Fruit fly (Drosophila melanogaster) whole organism, embryonic: ENCODE data around the gene mof.
A peak's percentile ranks its signal among the peaks of the same experiment; 100 is the strongest.

Experiments used
- Asciz ChIP-seq: fragments of 200-800 bp; sonication (Bioruptor generic); optimal IDR thresholded peaks from 2 replicates; lab custom pipeline; 2017; ENCODE audit warnings: missing biosample characterization, mild to moderate bottlenecking, missing genetic modification characterization, missing genetic modification reagents
- CG11093 ChIP-seq: fragments of 200-800 bp; sonication (Bioruptor generic); IDR thresholded peaks from 3 replicates; pipeline ENCODE4 v1.3.6; 2022; ENCODE audit warnings: missing biosample characterization, missing genetic modification characterization
- CG11695 ChIP-seq: fragments of 200-800 bp; sonication (Bioruptor generic); IDR thresholded peaks from 3 replicates; pipeline ENCODE4 v1.3.6; 2022; ENCODE audit warnings: missing biosample characterization, missing genetic modification characterization
- CG11696 ChIP-seq: fragments of 200-800 bp; sonication (Bioruptor generic); IDR thresholded peaks from 2 replicates; pipeline ENCODE4 v1.3.6; 2022; ENCODE audit warnings: missing biosample characterization, missing genetic modification characterization
- CG12236 ChIP-seq: fragments of 200-800 bp; sonication (Bioruptor generic); optimal IDR thresholded peaks from 2 replicates; lab custom pipeline; 2016; ENCODE audit warnings: missing biosample characterization, missing genetic modification characterization
- CG14860 ChIP-seq: fragments of 200-800 bp; sonication (Bioruptor generic); IDR thresholded peaks from 3 replicates; pipeline ENCODE4 v1.3.6; 2022; ENCODE audit warnings: missing biosample characterization, missing genetic modification characterization; ENCODE audit not compliant: partially characterized antibody
- CG15269 ChIP-seq: fragments of 200-800 bp; sonication (Bioruptor generic); optimal IDR thresholded peaks from 2 replicates; lab custom pipeline; 2018; ENCODE audit warnings: missing biosample characterization, mild to moderate bottlenecking, missing genetic modification characterization, moderate library complexity
- CG15514 ChIP-seq: fragments of 200-800 bp; sonication (Bioruptor generic); optimal IDR thresholded peaks from 3 replicates; lab custom pipeline; 2017; ENCODE audit warnings: missing biosample characterization, missing genetic modification characterization, mild to moderate bottlenecking, moderate library complexity, missing genetic modification reagents
- CG1603 ChIP-seq: fragments of 200-800 bp; sonication (Bioruptor generic); optimal IDR thresholded peaks from 2 replicates; lab custom pipeline; 2019; ENCODE audit warnings: missing biosample characterization, mild to moderate bottlenecking, missing genetic modification characterization, moderate library complexity
- CG2120 ChIP-seq: fragments of 200-800 bp; sonication (Bioruptor generic); optimal IDR thresholded peaks from 3 replicates; lab custom pipeline; 2016; ENCODE audit warnings: missing biosample characterization, missing genetic modification characterization
- CG2129 ChIP-seq: fragments of 200-800 bp; sonication (Bioruptor generic); IDR thresholded peaks from 2 replicates; pipeline ENCODE4 v1.3.6; 2022; ENCODE audit warnings: missing biosample characterization, missing genetic modification characterization; ENCODE audit not compliant: partially characterized antibody
- CG2875 ChIP-seq: fragments of 200-800 bp; sonication (Bioruptor generic); optimal IDR thresholded peaks from 2 replicates; lab custom pipeline; 2017; ENCODE audit warnings: missing biosample characterization, mild to moderate bottlenecking, missing genetic modification characterization, missing genetic modification reagents
- CG33557 ChIP-seq: fragments of 200-800 bp; sonication (Bioruptor generic); optimal IDR thresholded peaks from 2 replicates; lab custom pipeline; 2019; ENCODE audit warnings: missing biosample characterization, mild to moderate bottlenecking, missing genetic modification characterization, moderate library complexity
- CG34224 ChIP-seq: fragments of 200-800 bp; sonication (Bioruptor generic); IDR thresholded peaks from 3 replicates; pipeline ENCODE4 v1.3.6; 2022; ENCODE audit warnings: missing biosample characterization, missing genetic modification characterization; ENCODE audit not compliant: partially characterized antibody
- CG5245 ChIP-seq: fragments of 200-800 bp; sonication (Bioruptor generic); optimal IDR thresholded peaks from 3 replicates; lab custom pipeline; 2016; ENCODE audit warnings: missing biosample characterization, missing genetic modification characterization
- CG6272 ChIP-seq: fragments of 200-800 bp; sonication (Bioruptor generic); IDR thresholded peaks from 2 replicates; pipeline ENCODE4 v1.3.6; 2022; ENCODE audit warnings: missing biosample characterization, missing genetic modification characterization
- CG6791 ChIP-seq: fragments of 200-800 bp; sonication (Bioruptor generic); IDR thresholded peaks from 3 replicates; pipeline ENCODE4 v1.3.6; 2022; ENCODE audit warnings: missing biosample characterization, missing genetic modification characterization; ENCODE audit not compliant: partially characterized antibody
- CG8281 ChIP-seq: fragments of 200-800 bp; sonication (Bioruptor generic); optimal IDR thresholded peaks from 2 replicates; lab custom pipeline; 2018; ENCODE audit warnings: missing biosample characterization, mild to moderate bottlenecking, missing genetic modification characterization, moderate library complexity
- CG8765 ChIP-seq: fragments of 200-800 bp; sonication (Bioruptor generic); IDR thresholded peaks from 2 replicates; pipeline ENCODE4 v1.3.6; 2022; ENCODE audit warnings: missing biosample characterization, missing genetic modification characterization
- Fer1 ChIP-seq: fragments of 200-800 bp; sonication (Bioruptor generic); optimal IDR thresholded peaks from 2 replicates; lab custom pipeline; 2017; ENCODE audit warnings: missing biosample characterization, mild to moderate bottlenecking, missing genetic modification characterization
- GATAe ChIP-seq: fragments of 200-800 bp; sonication (Bioruptor generic); conservative IDR thresholded peaks from 2 replicates; pipeline ENCODE4 v1.3.6; 2022; ENCODE audit warnings: missing biosample characterization, missing genetic modification characterization
- HHEX ChIP-seq: fragments of 200-800 bp; sonication (Bioruptor generic); optimal IDR thresholded peaks from 3 replicates; lab custom pipeline; 2017; ENCODE audit warnings: missing biosample characterization, mild to moderate bottlenecking, missing genetic modification characterization, missing genetic modification reagents
- HLHmδ ChIP-seq: fragments of 200-800 bp; sonication (Bioruptor generic); optimal IDR thresholded peaks from 2 replicates; lab custom pipeline; 2018; ENCODE audit warnings: missing biosample characterization, mild to moderate bottlenecking, missing genetic modification characterization, moderate library complexity
- Jarid2 ChIP-seq: fragments of 200-800 bp; sonication (Bioruptor generic); optimal IDR thresholded peaks from 3 replicates; lab custom pipeline; 2017; ENCODE audit warnings: mild to moderate bottlenecking, missing biosample characterization, missing genetic modification reagents, missing genetic modification characterization
- Mad ChIP-seq: fragments of 200-800 bp; sonication (Bioruptor generic); optimal IDR thresholded peaks from 2 replicates; lab custom pipeline; 2016; ENCODE audit warnings: missing biosample characterization, missing genetic modification characterization
- Med ChIP-seq: fragments of 200-800 bp; sonication (Bioruptor generic); peaks from one replicate; lab custom pipeline; 2016; ENCODE audit warnings: missing biosample characterization, missing genetic modification characterization, mild to moderate bottlenecking, inconsistent platforms, moderate library complexity
- Sry-β ChIP-seq: fragments of 200-800 bp; sonication (Bioruptor generic); optimal IDR thresholded peaks from 2 replicates; lab custom pipeline; 2018; ENCODE audit warnings: missing biosample characterization, mild to moderate bottlenecking, missing genetic modification characterization, moderate library complexity
- Sry-δ ChIP-seq: fragments of 200-800 bp; sonication (Bioruptor generic); optimal IDR thresholded peaks from 2 replicates; lab custom pipeline; 2016; ENCODE audit warnings: missing biosample characterization, missing genetic modification characterization
- Xbp1 ChIP-seq: fragments of 200-800 bp; sonication (Bioruptor generic); optimal IDR thresholded peaks from 3 replicates; lab custom pipeline; 2016; ENCODE audit warnings: missing biosample characterization, mild to moderate bottlenecking, missing genetic modification characterization
- amos ChIP-seq: fragments of 200-800 bp; sonication (Bioruptor generic); IDR thresholded peaks from 2 replicates; pipeline ENCODE4 v1.3.6; 2022; ENCODE audit warnings: missing biosample characterization, missing genetic modification characterization; ENCODE audit not compliant: partially characterized antibody
- ase ChIP-seq: fragments of 200-800 bp; sonication (Bioruptor generic); IDR thresholded peaks from 3 replicates; pipeline ENCODE4 v1.3.6; 2022; ENCODE audit warnings: missing biosample characterization, missing genetic modification characterization
- cas ChIP-seq: fragments of 200-800 bp; sonication (Bioruptor generic); IDR thresholded peaks from 2 replicates; pipeline ENCODE4 v1.3.6; 2022; ENCODE audit warnings: missing biosample characterization, missing genetic modification characterization
- chm ChIP-seq: fragments of 200-800 bp; sonication (Bioruptor generic); IDR thresholded peaks from 2 replicates; pipeline ENCODE4 v1.3.6; 2022; ENCODE audit warnings: missing biosample characterization, missing genetic modification characterization
- chn ChIP-seq: fragments of 200-800 bp; sonication (Bioruptor generic); optimal IDR thresholded peaks from 2 replicates; lab custom pipeline; 2016; ENCODE audit warnings: missing biosample characterization, missing genetic modification characterization
- da ChIP-seq: fragments of 200-800 bp; sonication (Bioruptor generic); optimal IDR thresholded peaks from 2 replicates; lab custom pipeline; 2016; ENCODE audit warnings: missing biosample characterization, missing genetic modification characterization
- hb ChIP-seq: fragments of 200-800 bp; sonication (Bioruptor generic); IDR thresholded peaks from 3 replicates; pipeline ENCODE4 v1.3.6; 2022; ENCODE audit warnings: missing biosample characterization, missing genetic modification characterization; ENCODE audit not compliant: partially characterized antibody
- jing ChIP-seq: fragments of 200-800 bp; sonication (Bioruptor generic); optimal IDR thresholded peaks from 2 replicates; lab custom pipeline; 2018; ENCODE audit warnings: missing biosample characterization, mild to moderate bottlenecking, missing genetic modification characterization
- klu ChIP-seq: fragments of 200-800 bp; sonication (Bioruptor generic); IDR thresholded peaks from 2 replicates; pipeline ENCODE4 v1.3.6; 2022; ENCODE audit warnings: missing biosample characterization, missing genetic modification characterization
- lov ChIP-seq, 2 experiments: fragments of 200-800 bp in 1 of 2; fragments of >200 bp in 1 of 2; sonication (Bioruptor generic) in 1 of 2; IDR thresholded peaks in 1 of 2; optimal IDR thresholded peaks in 1 of 2; 2 replicates in 1 of 2; 3 replicates in 1 of 2; pipeline versions ENCODE4 v1.3.6 to Lab custom; 2017 to 2022; ENCODE audit warnings: missing biosample characterization in 1 of 2, missing genetic modification characterization in 1 of 2
- nerfin-2 ChIP-seq: fragments of 200-800 bp; sonication (Bioruptor generic); IDR thresholded peaks from 2 replicates; pipeline ENCODE4 v1.3.6; 2022; ENCODE audit warnings: missing biosample characterization, missing genetic modification characterization; ENCODE audit not compliant: partially characterized antibody
- pb ChIP-seq: fragments of 200-800 bp; sonication (Bioruptor generic); optimal IDR thresholded peaks from 3 replicates; lab custom pipeline; 2016; ENCODE audit warnings: missing biosample characterization, missing genetic modification characterization
- psq ChIP-seq: fragments of 200-800 bp; sonication (Bioruptor generic); optimal IDR thresholded peaks from 2 replicates; lab custom pipeline; 2017; ENCODE audit warnings: missing biosample characterization, missing genetic modification characterization
- slp2 ChIP-seq: fragments of 200-800 bp; sonication (Bioruptor generic); optimal IDR thresholded peaks from 2 replicates; lab custom pipeline; 2016; ENCODE audit warnings: missing biosample characterization, missing genetic modification characterization
- sug ChIP-seq: fragments of 200-800 bp; optimal IDR thresholded peaks from 2 replicates; lab custom pipeline; 2019; ENCODE audit warnings: missing biosample characterization, mild to moderate bottlenecking, missing genetic modification characterization, moderate library complexity
- ttk ChIP-seq: fragments of 200-800 bp; sonication (Bioruptor generic); IDR thresholded peaks from 2 replicates; pipeline ENCODE4 v2.1.2; 2022; ENCODE audit warnings: missing biosample characterization, missing genetic modification characterization
- twi ChIP-seq: fragments of 200-800 bp; optimal IDR thresholded peaks from 2 replicates; lab custom pipeline; 2019; ENCODE audit warnings: missing biosample characterization, mild to moderate bottlenecking, missing genetic modification characterization, moderate library complexity
- tx ChIP-seq: fragments of 200-800 bp; sonication (Bioruptor generic); optimal IDR thresholded peaks from 2 replicates; lab custom pipeline; 2016; ENCODE audit warnings: missing biosample characterization, missing genetic modification characterization
- usp ChIP-seq: fragments of >200 bp; optimal IDR thresholded peaks from 2 replicates; lab custom pipeline; 2017; ENCODE audit warnings: missing biosample characterization, missing genetic modification characterization
- zfh2 ChIP-seq: fragments of 200-800 bp; sonication (Bioruptor generic); optimal IDR thresholded peaks from 2 replicates; lab custom pipeline; 2016; ENCODE audit warnings: missing biosample characterization, missing genetic modification characterization

mof gene

DNA sequence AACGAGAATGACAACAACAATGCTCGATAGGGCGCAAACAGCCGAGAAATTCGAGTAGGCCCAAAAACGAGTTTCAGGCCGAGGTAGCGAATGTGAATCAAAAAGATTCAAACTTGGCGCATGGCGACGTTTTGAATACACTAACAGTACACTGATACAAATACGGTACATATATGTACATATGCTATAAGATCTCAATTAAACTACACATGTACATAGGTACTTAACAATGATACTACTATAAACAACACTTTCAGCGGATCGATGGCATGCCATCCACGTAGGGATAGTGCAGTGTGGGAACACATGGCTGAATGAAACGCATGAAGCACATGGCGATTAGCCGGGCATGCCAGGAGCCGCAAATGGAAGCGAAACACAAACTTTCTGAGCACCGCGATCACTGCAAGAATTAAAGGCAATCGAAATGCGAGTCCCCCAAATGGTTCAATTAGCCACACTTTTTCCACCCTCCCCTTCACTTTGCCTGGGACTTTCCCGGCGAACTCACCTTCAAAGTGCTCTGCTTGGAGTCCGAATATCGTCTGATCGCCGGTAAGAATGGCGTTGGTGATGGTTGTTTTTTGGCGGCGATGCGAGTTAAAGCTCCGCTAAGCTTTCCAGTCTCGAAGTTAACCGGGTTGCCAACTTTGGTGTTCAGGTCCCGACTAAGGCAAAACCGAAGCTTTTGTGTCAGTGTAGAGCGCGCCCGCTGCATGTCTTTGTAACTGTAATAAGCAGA is 39.3 kb upstream of the mof start (continued):
- TF ChIP-seq amos (GFP tag; lab: Robert Waterston, UW) = peak; percentile 63; the same call in 1 of the 2 replicates
- TF ChIP-seq CG15514 (GFP tag; lab: Kevin White, UChicago) = peak; percentile 30
- TF ChIP-seq psq = no peak
- no peak for TF ChIP-seq da
- TF ChIP-seq hb (GFP tag; lab: Robert Waterston, UW) = no peak
- no peak for TF ChIP-seq twi
- no peak for TF ChIP-seq CG2875 (GFP tag; lab: Kevin White, UChicago)
- TF ChIP-seq CG2120 (GFP tag; lab: Kevin White, UChicago) = no peak
- no peak for TF ChIP-seq lov (optimal IDR thresholded peaks at IDR 0.05; lab: Kevin White, UChicago)
- no peak for TF ChIP-seq lov (GFP tag; IDR thresholded peaks at IDR 0.05; lab: Robert Waterston, UW)
- no peak for TF ChIP-seq ttk (GFP tag; lab: Robert Waterston, UW)
- no peak for TF ChIP-seq Xbp1 (GFP tag; lab: Kevin White, UChicago)
- no peak for TF ChIP-seq CG8281 (tag; lab: Kevin White, UChicago)
- no peak for TF ChIP-seq CG2129
- TF ChIP-seq CG33557 (GFP tag; lab: Kevin White, UChicago) = no peak
- TF ChIP-seq klu (GFP tag; lab: Robert Waterston, UW) = no peak
- no peak for TF ChIP-seq ase
- no peak for TF ChIP-seq Asciz
- TF ChIP-seq usp (GFP tag; lab: Kevin White, UChicago) = no peak
- TF ChIP-seq Sry-δ = peak; percentile 74
- no peak for TF ChIP-seq CG6791 (GFP tag; lab: Robert Waterston, UW)
- no peak for TF ChIP-seq CG11696
- no peak for TF ChIP-seq CG11695
- TF ChIP-seq CG1603 = no peak
- no peak for TF ChIP-seq CG14860 (GFP tag; lab: Robert Waterston, UW)
- TF ChIP-seq CG6272 (GFP tag; lab: Robert Waterston, UW) = no peak
- TF ChIP-seq slp2 = peak; percentile 9
- TF ChIP-seq pb = no peak
- TF ChIP-seq GATAe (GFP tag; lab: Robert Waterston, UW) = no peak
- 0 out of 2 replicates have a peak, but pooled peaks have one; percentile 24 for TF ChIP-seq nerfin-2 (GFP tag; lab: Robert Waterston, UW)
- TF ChIP-seq sug (tag; lab: Kevin White, UChicago) = no peak
- no peak for TF ChIP-seq Mad
- no peak for TF ChIP-seq Jarid2 (GFP tag; lab: Kevin White, UChicago)
- TF ChIP-seq jing = no peak
- peak; percentile 84 for TF ChIP-seq Med
- no peak for TF ChIP-seq Sry-β
- TF ChIP-seq cas (GFP tag; lab: Robert Waterston, UW) = no peak
- no peak for TF ChIP-seq tx (GFP tag; lab: Kevin White, UChicago)
- TF ChIP-seq zfh2 (GFP tag; lab: Kevin White, UChicago) = no peak
- peak; percentile 26 for TF ChIP-seq Fer1 (GFP tag; lab: Kevin White, UChicago)
- no peak for TF ChIP-seq HHEX (GFP tag; lab: Kevin White, UChicago)
- TF ChIP-seq CG8765 (GFP tag; lab: Robert Waterston, UW) = no peak
- TF ChIP-seq CG12236 = no peak
- TF ChIP-seq CG34224 (GFP tag; lab: Robert Waterston, UW) = no peak
- TF ChIP-seq HLHmδ (GFP tag; lab: Kevin White, UChicago) = no peak
- no peak for TF ChIP-seq chn (GFP tag; lab: Kevin White, UChicago)
- TF ChIP-seq CG11093 = no peak
- TF ChIP-seq CG5245 (GFP tag; lab: Kevin White, UChicago) = no peak
- no peak for TF ChIP-seq CG15269 (tag; lab: Kevin White, UChicago)
- TF ChIP-seq chm (GFP tag; lab: Robert Waterston, UW) = no peak
